Worm (Caenorhabditis elegans): ENCODE results near the gene K09E9.7.

The K09E9.7 gene

ce11 chrX:15610527-15611091 lies 30.1 kb upstream of the K09E9.7 start:
- peak; percentile 33 for TF ChIP-seq spr-1 (tag; optimal IDR thresholded peaks at IDR 0.05)
- peak; percentile 66 for TF ChIP-seq arid-1 (GFP tag; conservative IDR thresholded peaks at IDR 0.05)
- no peak for TF ChIP-seq nhr-237 (tag; optimal IDR thresholded peaks at IDR 0.05)
- peak; percentile 68 for TF ChIP-seq mxl-3 (GFP tag; optimal IDR thresholded peaks at IDR 0.05)
- TF ChIP-seq aly-2 (tag; optimal IDR thresholded peaks at IDR 0.05) = no peak
- no peak for TF ChIP-seq nhr-42 (GFP tag; IDR thresholded peaks at IDR 0.05)
- peak; percentile 49 for TF ChIP-seq dpl-1 (GFP tag; optimal IDR thresholded peaks at IDR 0.05)
- TF ChIP-seq zip-11 (GFP tag; IDR thresholded peaks at IDR 0.05) = no peak
- TF ChIP-seq hif-1 (tag; optimal IDR thresholded peaks at IDR 0.05) = peak; percentile 68 to 94
- TF ChIP-seq fos-1 (tag; optimal IDR thresholded peaks at IDR 0.05) = peak; percentile 81
- peak; percentile 17; the same call in 1 of the 2 replicates for TF ChIP-seq vab-7 (GFP tag; IDR thresholded peaks at IDR 0.05)
- TF ChIP-seq ZK546.5 (tag; optimal IDR thresholded peaks at IDR 0.05) = no peak
- TF ChIP-seq nhr-6 (tag; optimal IDR thresholded peaks at IDR 0.05) = peak; percentile 20
- peak; percentile 12 for TF ChIP-seq jun-1 (tag; optimal IDR thresholded peaks at IDR 0.05)
- TF ChIP-seq daf-8 (GFP tag; IDR thresholded peaks at IDR 0.05) = no peak
- peak; percentile 40 for TF ChIP-seq mes-2 (tag; optimal IDR thresholded peaks at IDR 0.05; ENCODE audit: poor library complexity, severe bottlenecking)
- no peak for TF ChIP-seq daf-12 (tag; optimal IDR thresholded peaks at IDR 0.05)
- no peak for TF ChIP-seq unc-130 (GFP tag; optimal IDR thresholded peaks at IDR 0.05)
- no peak for TF ChIP-seq duxl-1 (tag; optimal IDR thresholded peaks at IDR 0.05; ENCODE audit: poor library complexity)
- no peak for TF ChIP-seq egl-43 (GFP tag; IDR thresholded peaks at IDR 0.05)
- TF ChIP-seq madf-9 (GFP tag; conservative IDR thresholded peaks at IDR 0.05) = no peak
- TF ChIP-seq ama-1 (optimal IDR thresholded peaks at IDR 0.05) = peak; percentile 63
- TF ChIP-seq nhr-11 (tag; optimal IDR thresholded peaks at IDR 0.05) = peak; percentile 75
- peak; percentile 93 for TF ChIP-seq mep-1 (tag; optimal IDR thresholded peaks at IDR 0.05)
- TF ChIP-seq ztf-7 (tag; optimal IDR thresholded peaks at IDR 0.05) = no peak
- 0 out of 2 replicates have a peak, but pooled peaks have one; percentile 53 for TF ChIP-seq tra-1 (GFP tag; IDR thresholded peaks at IDR 0.05)
- TF ChIP-seq dmd-9 (GFP tag; IDR thresholded peaks at IDR 0.05) = no peak
- no peak for TF ChIP-seq attf-4 (tag; optimal IDR thresholded peaks at IDR 0.05)
- TF ChIP-seq nhr-41 (GFP tag; IDR thresholded peaks at IDR 0.05) = no peak
- TF ChIP-seq lin-39 (tag; optimal IDR thresholded peaks at IDR 0.05) = no peak
- TF ChIP-seq daf-19 (GFP tag; conservative IDR thresholded peaks at IDR 0.05) = no peak
- TF ChIP-seq snpc-4 (tag; optimal IDR thresholded peaks at IDR 0.05) = no peak
- 0 out of 2 replicates have a peak, but pooled peaks have one; percentile 23 for TF ChIP-seq ceh-20 (GFP tag; IDR thresholded peaks at IDR 0.05)
- no peak for TF ChIP-seq D1046.2 (GFP tag; IDR thresholded peaks at IDR 0.05)
- no peak for TF ChIP-seq ceh-82 (tag; optimal IDR thresholded peaks at IDR 0.05)
- no peak for TF ChIP-seq rbr-2 (tag; optimal IDR thresholded peaks at IDR 0.05)
- TF ChIP-seq gei-8 (GFP tag; optimal IDR thresholded peaks at IDR 0.05) = peak; percentile 58
- no peak for TF ChIP-seq spr-3 (GFP tag; optimal IDR thresholded peaks at IDR 0.05)
- TF ChIP-seq nhr-25 (tag; optimal IDR thresholded peaks at IDR 0.05; ENCODE audit: borderline replicate concordance, insufficient read depth) = no peak
- 0 out of 2 replicates have a peak, but pooled peaks have one; percentile 8 for TF ChIP-seq dmd-8 (GFP tag; IDR thresholded peaks at IDR 0.05)
- 0 out of 2 replicates have a peak, but pooled peaks have one; percentile 63 for TF ChIP-seq zfp-3 (GFP tag; conservative IDR thresholded peaks at IDR 0.05)
- no peak for TF ChIP-seq snpc-1.2 (GFP tag; IDR thresholded peaks at IDR 0.05)
- no peak for TF ChIP-seq ZK337.2 (GFP tag; IDR thresholded peaks at IDR 0.05)
- 0 out of 2 replicates have a peak, but pooled peaks have one; percentile 7 for TF ChIP-seq hmg-1.1 (GFP tag; IDR thresholded peaks at IDR 0.05)
- TF ChIP-seq Y5F2A.4 (GFP tag; optimal IDR thresholded peaks at IDR 0.05) = no peak
- no peak for TF ChIP-seq cey-2 (tag; optimal IDR thresholded peaks at IDR 0.05; ENCODE audit: borderline replicate concordance, insufficient read depth)
- no peak for TF ChIP-seq mdt-29 (GFP tag; IDR thresholded peaks at IDR 0.05)
- TF ChIP-seq unc-39 (tag; optimal IDR thresholded peaks at IDR 0.05) = no peak
- peak; percentile 81 for TF ChIP-seq T20F7.1 (GFP tag; optimal IDR thresholded peaks at IDR 0.05)
- 0 out of 2 replicates have a peak, but pooled peaks have one; percentile 9 for TF ChIP-seq ctbp-1 (GFP tag; IDR thresholded peaks at IDR 0.05)

All from whole organism, L4 larva.